Fruit fly (Drosophila melanogaster) whole organism, embryonic: Measurements from ENCODE around the gene unc79.

Source experiments
- ATbp ChIP-seq: fragments of 200-800 bp; sonication (Bioruptor generic); optimal IDR thresholded peaks from 2 replicates; lab custom pipeline; 2017; ENCODE audit warnings: missing biosample characterization, mild to moderate bottlenecking, missing genetic modification characterization, missing genetic modification reagents
- Abd-B ChIP-seq: fragments of 200-800 bp; sonication (Bioruptor generic); optimal IDR thresholded peaks from 2 replicates; lab custom pipeline; 2018; ENCODE audit warnings: missing biosample characterization, mild to moderate bottlenecking, missing genetic modification characterization, moderate library complexity
- Ada2b ChIP-seq: fragments of 200-800 bp; sonication (Bioruptor generic); IDR thresholded peaks from 2 replicates; pipeline ENCODE4 v1.3.6; 2022; ENCODE audit warnings: missing biosample characterization, missing genetic modification characterization
- B-H2 ChIP-seq: fragments of 200-800 bp; sonication (Bioruptor generic); optimal IDR thresholded peaks from 2 replicates; lab custom pipeline; 2018; ENCODE audit warnings: missing biosample characterization, mild to moderate bottlenecking, missing genetic modification characterization
- Bdp1 ChIP-seq: fragments of 200-800 bp; sonication (Bioruptor generic); optimal IDR thresholded peaks from 3 replicates; lab custom pipeline; 2016; ENCODE audit warnings: missing biosample characterization, missing genetic modification characterization
- C15 ChIP-seq: fragments of 200-800 bp; sonication (Bioruptor generic); IDR thresholded peaks from 3 replicates; pipeline ENCODE4 v1.3.6; 2022; ENCODE audit warnings: missing biosample characterization, missing genetic modification characterization
- CG11456 ChIP-seq: fragments of 200-800 bp; sonication (Bioruptor generic); IDR thresholded peaks from 3 replicates; pipeline ENCODE4 v1.3.6; 2022; ENCODE audit warnings: missing biosample characterization, missing genetic modification characterization
- CG13287 ChIP-seq: fragments of 200-800 bp; sonication (Bioruptor generic); IDR thresholded peaks from 2 replicates; pipeline ENCODE4 v1.3.6; 2022; ENCODE audit warnings: missing biosample characterization, missing genetic modification characterization; ENCODE audit not compliant: partially characterized antibody
- CG14710 ChIP-seq: fragments of 200-800 bp; sonication (Bioruptor generic); optimal IDR thresholded peaks from 3 replicates; lab custom pipeline; 2019; ENCODE audit warnings: missing biosample characterization, mild to moderate bottlenecking, missing genetic modification characterization, moderate library complexity
- CG14860 ChIP-seq: fragments of 200-800 bp; sonication (Bioruptor generic); IDR thresholded peaks from 3 replicates; pipeline ENCODE4 v1.3.6; 2022; ENCODE audit warnings: missing biosample characterization, missing genetic modification characterization; ENCODE audit not compliant: partially characterized antibody
- CG1529 ChIP-seq: fragments of 200-800 bp; sonication (Bioruptor generic); optimal IDR thresholded peaks from 3 replicates; lab custom pipeline; 2018; ENCODE audit warnings: missing biosample characterization, missing genetic modification characterization
- CG16779 ChIP-seq: fragments of 200-800 bp; sonication (Bioruptor generic); IDR thresholded peaks from 2 replicates; pipeline ENCODE4 v1.3.6; 2022; ENCODE audit warnings: missing biosample characterization, missing genetic modification characterization
- CG17328 ChIP-seq: fragments of 200-800 bp; sonication (Bioruptor generic); IDR thresholded peaks from 2 replicates; pipeline ENCODE4 v1.3.6; 2022; ENCODE audit warnings: missing biosample characterization, missing genetic modification characterization
- CG17612 ChIP-seq: fragments of 200-800 bp; sonication (Bioruptor generic); IDR thresholded peaks from 2 replicates; pipeline ENCODE4 v1.3.6; 2022; ENCODE audit warnings: missing biosample characterization, missing genetic modification characterization
- CG17912 ChIP-seq: fragments of 200-800 bp; sonication (Bioruptor generic); optimal IDR thresholded peaks from 2 replicates; lab custom pipeline; 2018; ENCODE audit warnings: missing biosample characterization, mild to moderate bottlenecking, missing genetic modification characterization
- CG31365 ChIP-seq: fragments of 200-800 bp; sonication (Bioruptor generic); optimal IDR thresholded peaks from 2 replicates; lab custom pipeline; 2018; ENCODE audit warnings: missing biosample characterization, mild to moderate bottlenecking, missing genetic modification characterization
- CG31388 ChIP-seq: fragments of 200-800 bp; sonication (Bioruptor generic); optimal IDR thresholded peaks from 2 replicates; lab custom pipeline; 2016; ENCODE audit warnings: missing biosample characterization, missing genetic modification characterization
- CG4360 ChIP-seq: fragments of 200-800 bp; sonication (Bioruptor generic); IDR thresholded peaks from 2 replicates; pipeline ENCODE4 v1.3.6; 2022; ENCODE audit warnings: missing biosample characterization, missing genetic modification characterization
- CG4820 ChIP-seq: fragments of 200-800 bp; sonication (Bioruptor generic); optimal IDR thresholded peaks from 3 replicates; lab custom pipeline; 2016; ENCODE audit warnings: missing biosample characterization, missing genetic modification characterization
- CG6854 ChIP-seq: fragments of 200-800 bp; sonication (Bioruptor generic); optimal IDR thresholded peaks from 3 replicates; lab custom pipeline; 2017; ENCODE audit warnings: missing biosample characterization, mild to moderate bottlenecking, missing genetic modification characterization
- CG7556 ChIP-seq: fragments of 200-800 bp; sonication (Bioruptor generic); optimal IDR thresholded peaks from 2 replicates; lab custom pipeline; 2017; ENCODE audit warnings: missing biosample characterization, mild to moderate bottlenecking, missing genetic modification characterization
- CG7963 ChIP-seq: fragments of 200-800 bp; sonication (Bioruptor generic); IDR thresholded peaks from 3 replicates; pipeline ENCODE4 v1.3.6; 2022; ENCODE audit warnings: missing biosample characterization, missing genetic modification characterization; ENCODE audit not compliant: partially characterized antibody
- CG8765 ChIP-seq: fragments of 200-800 bp; sonication (Bioruptor generic); IDR thresholded peaks from 2 replicates; pipeline ENCODE4 v1.3.6; 2022; ENCODE audit warnings: missing biosample characterization, missing genetic modification characterization
- CTCF ChIP-seq: fragments of 200-800 bp; sonication (Bioruptor generic); optimal IDR thresholded peaks from 2 replicates; lab custom pipeline; 2017; ENCODE audit warnings: missing biosample characterization, mild to moderate bottlenecking, missing genetic modification characterization, moderate library complexity
- Dref ChIP-seq: fragments of 200-800 bp; sonication (Bioruptor generic); IDR thresholded peaks from 2 replicates; pipeline ENCODE4 v1.3.6; 2022; ENCODE audit warnings: missing biosample characterization, missing genetic modification characterization
- Fer3 ChIP-seq: fragments of 200-800 bp; sonication (Bioruptor generic); optimal IDR thresholded peaks from 2 replicates; lab custom pipeline; 2018; ENCODE audit warnings: missing biosample characterization, mild to moderate bottlenecking, missing genetic modification characterization, moderate library complexity
- HLHmδ ChIP-seq: fragments of 200-800 bp; sonication (Bioruptor generic); optimal IDR thresholded peaks from 2 replicates; lab custom pipeline; 2018; ENCODE audit warnings: missing biosample characterization, mild to moderate bottlenecking, missing genetic modification characterization, moderate library complexity
- Med ChIP-seq: fragments of 200-800 bp; sonication (Bioruptor generic); peaks from one replicate; lab custom pipeline; 2016; ENCODE audit warnings: missing biosample characterization, missing genetic modification characterization, mild to moderate bottlenecking, inconsistent platforms, moderate library complexity
- NC2α ChIP-seq: fragments of 200-800 bp; sonication (Bioruptor generic); optimal IDR thresholded peaks from 2 replicates; lab custom pipeline; 2016; ENCODE audit warnings: missing biosample characterization, missing genetic modification characterization
- Nf-YA ChIP-seq: fragments of 200-800 bp; sonication (Bioruptor generic); IDR thresholded peaks from 2 replicates; pipeline ENCODE4 v1.3.6; 2022; ENCODE audit warnings: missing biosample characterization, missing genetic modification characterization
- NfI ChIP-seq: fragments of 200-800 bp; sonication (Bioruptor generic); optimal IDR thresholded peaks from 3 replicates; lab custom pipeline; 2018; ENCODE audit warnings: missing biosample characterization, mild to moderate bottlenecking, missing genetic modification characterization, moderate library complexity
- Ssrp ChIP-seq: fragments of 200-800 bp; sonication (Bioruptor generic); optimal IDR thresholded peaks from 2 replicates; lab custom pipeline; 2018; ENCODE audit warnings: missing biosample characterization, mild to moderate bottlenecking, missing genetic modification characterization, moderate library complexity
- cad ChIP-seq: fragments of >200 bp; optimal IDR thresholded peaks from 2 replicates; lab custom pipeline; 2017; ENCODE audit warnings: missing biosample characterization, missing genetic modification characterization
- cas ChIP-seq: fragments of 200-800 bp; sonication (Bioruptor generic); IDR thresholded peaks from 2 replicates; pipeline ENCODE4 v1.3.6; 2022; ENCODE audit warnings: missing biosample characterization, missing genetic modification characterization
- chif ChIP-seq, 2 experiments: fragments of 200-800 bp; sonication (Bioruptor generic); optimal IDR thresholded peaks; 3 replicates each; lab custom pipeline; 2016; ENCODE audit warnings: missing biosample characterization in 2 of 2, missing genetic modification characterization in 2 of 2
- emc ChIP-seq: fragments of 200-800 bp; sonication (Bioruptor generic); optimal IDR thresholded peaks from 2 replicates; lab custom pipeline; 2016; ENCODE audit warnings: missing biosample characterization, missing genetic modification characterization
- en ChIP-seq: fragments of 200-800 bp; sonication (Bioruptor generic); optimal IDR thresholded peaks from 2 replicates; lab custom pipeline; 2016; ENCODE audit warnings: missing biosample characterization, missing genetic modification characterization
- eve ChIP-seq, 2 experiments: fragments of >200 bp; optimal IDR thresholded peaks; 2 replicates each; lab custom pipeline; 2017; ENCODE audit warnings: missing biosample characterization in 2 of 2, missing genetic modification characterization in 2 of 2
- gce ChIP-seq: fragments of 200-800 bp; sonication (Bioruptor generic); IDR thresholded peaks from 3 replicates; pipeline ENCODE4 v1.3.6; 2022; ENCODE audit warnings: missing biosample characterization, missing genetic modification characterization
- gfzf ChIP-seq: fragments of 200-800 bp; sonication (Bioruptor generic); optimal IDR thresholded peaks from 2 replicates; lab custom pipeline; 2016; ENCODE audit warnings: missing biosample characterization, mild to moderate bottlenecking, missing genetic modification characterization, moderate library complexity
- inv ChIP-seq: fragments of 200-800 bp; sonication (Bioruptor generic); IDR thresholded peaks from 2 replicates; pipeline ENCODE4 v1.3.6; 2022; ENCODE audit warnings: missing biosample characterization, missing genetic modification characterization; ENCODE audit not compliant: partially characterized antibody
- lab ChIP-seq: fragments of 200-800 bp; sonication (Bioruptor generic); optimal IDR thresholded peaks from 3 replicates; lab custom pipeline; 2017; ENCODE audit warnings: missing biosample characterization, missing genetic modification characterization, mild to moderate bottlenecking, moderate library complexity, missing genetic modification reagents
- pb ChIP-seq: fragments of 200-800 bp; sonication (Bioruptor generic); optimal IDR thresholded peaks from 3 replicates; lab custom pipeline; 2016; ENCODE audit warnings: missing biosample characterization, missing genetic modification characterization
- peb ChIP-seq: fragments of 200-800 bp; sonication (Bioruptor generic); IDR thresholded peaks from 2 replicates; pipeline ENCODE4 v1.3.6; 2022; ENCODE audit warnings: missing biosample characterization, missing genetic modification characterization
- pfk ChIP-seq: fragments of 200-800 bp; sonication (Bioruptor generic); optimal IDR thresholded peaks from 2 replicates; lab custom pipeline; 2018; ENCODE audit warnings: missing biosample characterization, mild to moderate bottlenecking, missing genetic modification characterization, moderate library complexity
- ro ChIP-seq: fragments of 200-800 bp; sonication (Bioruptor generic); IDR thresholded peaks from 2 replicates; pipeline ENCODE4 v1.3.6; 2022; ENCODE audit warnings: missing biosample characterization, missing genetic modification characterization
- sens ChIP-seq: fragments of 200-800 bp; sonication (Bioruptor generic); peaks from one replicate; lab custom pipeline; 2016; ENCODE audit warnings: missing biosample characterization, missing genetic modification characterization
- seq ChIP-seq: fragments of 200-800 bp; sonication (Bioruptor generic); IDR thresholded peaks from 2 replicates; pipeline ENCODE4 v1.3.6; 2022; ENCODE audit warnings: missing biosample characterization, missing genetic modification characterization
- sisA ChIP-seq: fragments of 200-800 bp; sonication (Bioruptor generic); IDR thresholded peaks from 2 replicates; pipeline ENCODE4 v1.3.6; 2022; ENCODE audit warnings: missing biosample characterization, missing genetic modification characterization
- sob ChIP-seq: fragments of 200-800 bp; sonication (Bioruptor generic); IDR thresholded peaks from 2 replicates; pipeline ENCODE4 v1.3.6; 2022; ENCODE audit warnings: missing biosample characterization, missing genetic modification characterization
- toy ChIP-seq: fragments of 200-800 bp; sonication (Bioruptor generic); IDR thresholded peaks from 2 replicates; pipeline ENCODE4 v1.3.6; 2022; ENCODE audit warnings: missing biosample characterization, missing genetic modification characterization
- trem ChIP-seq: fragments of 200-800 bp; optimal IDR thresholded peaks from 3 replicates; lab custom pipeline; 2019; ENCODE audit warnings: missing biosample characterization, mild to moderate bottlenecking, missing genetic modification characterization, moderate library complexity
- vfl ChIP-seq: fragments of 200-800 bp; sonication (Bioruptor generic); optimal IDR thresholded peaks from 2 replicates; lab custom pipeline; 2016; ENCODE audit warnings: missing biosample characterization, missing genetic modification characterization

Gene unc79

dm6 chr3R:19211778-19212177 is 34.2 kb downstream of the unc79 start, which contains the start of gene cry (continued):
- peak; percentile 56 for TF ChIP-seq lab (GFP tag; lab: Kevin White, UChicago)
- peak; percentile 64 for TF ChIP-seq CG14710 (tag; lab: Kevin White, UChicago)
- no peak for TF ChIP-seq peb (GFP tag; lab: Robert Waterston, UW)
- TF ChIP-seq sens (GFP tag; lab: Kevin White, UChicago): peak; percentile 85
- no peak for TF ChIP-seq cas (GFP tag; lab: Robert Waterston, UW)
- no peak for TF ChIP-seq HLHmδ (GFP tag; lab: Kevin White, UChicago)
- TF ChIP-seq CG7556: no peak
- peak in 1 of 2 experiments; percentile 82 for TF ChIP-seq eve (GFP tag; optimal IDR thresholded peaks at IDR 0.05; lab: Kevin White, UChicago)
- no peak for TF ChIP-seq C15 (GFP tag; lab: Robert Waterston, UW)
- peak; percentile 41; the same call in 1 of the 2 replicates for TF ChIP-seq sisA (GFP tag; lab: Robert Waterston, UW)
- no peak for TF ChIP-seq CG17612 (GFP tag; lab: Robert Waterston, UW)
- TF ChIP-seq chif (GFP tag; optimal IDR thresholded peaks at IDR 0.05; lab: Kevin White, UChicago): peak in 1 of 2 experiments; percentile 16
- no peak for TF ChIP-seq sob (GFP tag; lab: Robert Waterston, UW)
- peak; percentile 63 for TF ChIP-seq trem (tag; lab: Kevin White, UChicago)
- no peak for TF ChIP-seq emc (GFP tag; lab: Kevin White, UChicago)
- no peak for TF ChIP-seq en (GFP tag; lab: Kevin White, UChicago)
- peak; percentile 41 for TF ChIP-seq CG4820 (GFP tag; lab: Kevin White, UChicago)
- TF ChIP-seq Ada2b (GFP tag; lab: Robert Waterston, UW): peak; percentile 48; the same call in 1 of the 2 replicates
- no peak for TF ChIP-seq toy
- no peak for TF ChIP-seq ro (GFP tag; lab: Robert Waterston, UW)
- TF ChIP-seq CG14860 (GFP tag; lab: Robert Waterston, UW): no peak
- no peak for TF ChIP-seq vfl
- peak; percentile 57 for TF ChIP-seq CG1529 (GFP tag; lab: Kevin White, UChicago)
- TF ChIP-seq cad: no peak
- no peak for TF ChIP-seq Med (GFP tag; lab: Kevin White, UChicago)
- no peak for TF ChIP-seq inv (GFP tag; lab: Robert Waterston, UW)
- no peak for TF ChIP-seq CG31365
- no peak for TF ChIP-seq Bdp1 (GFP tag; lab: Kevin White, UChicago)
- TF ChIP-seq Nf-YA (GFP tag; lab: Robert Waterston, UW): no peak
- TF ChIP-seq pb (GFP tag; lab: Kevin White, UChicago): no peak
- no peak for TF ChIP-seq CG11456 (GFP tag; lab: Robert Waterston, UW)
- no peak for TF ChIP-seq CG16779
- peak; percentile 52 for TF ChIP-seq ATbp (GFP tag; lab: Kevin White, UChicago)
- TF ChIP-seq Fer3 (tag; lab: Kevin White, UChicago): no peak
- no peak for TF ChIP-seq CG31388 (GFP tag; lab: Kevin White, UChicago)
- TF ChIP-seq CTCF (GFP tag; lab: Kevin White, UChicago): no peak
- peak; percentile 79 for TF ChIP-seq Ssrp (tag; lab: Kevin White, UChicago)
- peak; percentile 36 for TF ChIP-seq NfI (GFP tag; lab: Kevin White, UChicago)
- TF ChIP-seq CG13287 (GFP tag; lab: Robert Waterston, UW): no peak
- TF ChIP-seq CG17328 (GFP tag; lab: Robert Waterston, UW): no peak
- no peak for TF ChIP-seq CG7963 (GFP tag; lab: Robert Waterston, UW)
- no peak for TF ChIP-seq seq
- TF ChIP-seq gfzf: no peak
- TF ChIP-seq Abd-B (GFP tag; lab: Kevin White, UChicago): peak; percentile 66
- TF ChIP-seq CG4360 (GFP tag; lab: Robert Waterston, UW): no peak
- no peak for TF ChIP-seq B-H2 (GFP tag; lab: Kevin White, UChicago)
- no peak for TF ChIP-seq NC2α (GFP tag; lab: Kevin White, UChicago)
- TF ChIP-seq CG17912 (GFP tag; lab: Kevin White, UChicago): no peak
- no peak for TF ChIP-seq CG8765 (GFP tag; lab: Robert Waterston, UW)
- TF ChIP-seq CG6854 (GFP tag; lab: Kevin White, UChicago): no peak
- no peak for TF ChIP-seq Dref (GFP tag; lab: Robert Waterston, UW)
- TF ChIP-seq pfk (GFP tag; lab: Kevin White, UChicago): no peak
- TF ChIP-seq gce (GFP tag; lab: Robert Waterston, UW): no peak
